Fruit fly (Drosophila melanogaster) whole organism, embryonic: Measurements from ENCODE around the gene CG15922.
A peak's percentile ranks its signal among the peaks of the same experiment; 100 is the strongest.

Source experiments
- CG12236 ChIP-seq: fragments of 200-800 bp; sonication (Bioruptor generic); optimal IDR thresholded peaks from 2 replicates; lab custom pipeline; 2016; ENCODE audit warnings: missing biosample characterization, missing genetic modification characterization
- CG13624 ChIP-seq: fragments of 200-800 bp; sonication (Bioruptor generic); optimal IDR thresholded peaks from 2 replicates; lab custom pipeline; 2016; ENCODE audit warnings: missing biosample characterization, missing genetic modification characterization
- CG15696 ChIP-seq: fragments of 200-800 bp; sonication (Bioruptor generic); optimal IDR thresholded peaks from 2 replicates; lab custom pipeline; 2019; ENCODE audit warnings: missing biosample characterization, mild to moderate bottlenecking, missing genetic modification characterization, moderate library complexity
- CG17568 ChIP-seq: fragments of 200-800 bp; sonication (Bioruptor generic); optimal IDR thresholded peaks from 2 replicates; lab custom pipeline; 2018; ENCODE audit warnings: missing biosample characterization, mild to moderate bottlenecking, missing genetic modification characterization, moderate library complexity
- CG1792 ChIP-seq: fragments of 200-800 bp; sonication (Bioruptor generic); optimal IDR thresholded peaks from 2 replicates; lab custom pipeline; 2016; ENCODE audit warnings: missing biosample characterization, missing genetic modification characterization
- CG18764 ChIP-seq: fragments of 200-800 bp; sonication (Bioruptor generic); optimal IDR thresholded peaks from 3 replicates; lab custom pipeline; 2016; ENCODE audit warnings: missing biosample characterization, missing genetic modification characterization
- CG32532 ChIP-seq: fragments of 200-800 bp; sonication (Bioruptor generic); IDR thresholded peaks from 2 replicates; pipeline ENCODE4 v1.3.6; 2022; ENCODE audit warnings: missing biosample characterization, missing genetic modification characterization
- CG32772 ChIP-seq: fragments of 200-800 bp; sonication (Bioruptor generic); IDR thresholded peaks from 2 replicates; pipeline ENCODE4 v1.3.6; 2022; ENCODE audit warnings: missing biosample characterization, missing genetic modification characterization
- CG34422 ChIP-seq: fragments of 200-800 bp; sonication (Bioruptor generic); IDR thresholded peaks from 3 replicates; pipeline ENCODE4 v1.3.6; 2022; ENCODE audit warnings: missing biosample characterization, missing genetic modification characterization
- CG3847 ChIP-seq: fragments of 200-800 bp; sonication (Bioruptor generic); IDR thresholded peaks from 2 replicates; pipeline ENCODE4 v1.3.6; 2022; ENCODE audit warnings: missing biosample characterization, missing genetic modification characterization
- CG5180 ChIP-seq: fragments of 200-800 bp; sonication (Bioruptor generic); optimal IDR thresholded peaks from 3 replicates; lab custom pipeline; 2017; ENCODE audit warnings: missing biosample characterization, missing genetic modification characterization, mild to moderate bottlenecking, moderate library complexity, missing genetic modification reagents
- CG6175 ChIP-seq: fragments of 200-800 bp; sonication (Bioruptor generic); IDR thresholded peaks from 3 replicates; pipeline ENCODE4 v1.3.6; 2022; ENCODE audit warnings: missing biosample characterization, missing genetic modification characterization
- CG6254 ChIP-seq: fragments of 200-800 bp; sonication (Bioruptor generic); optimal IDR thresholded peaks from 3 replicates; lab custom pipeline; 2017; ENCODE audit warnings: mild to moderate bottlenecking, missing biosample characterization, missing genetic modification reagents, missing genetic modification characterization
- CG6654 ChIP-seq: fragments of 200-800 bp; sonication (Bioruptor generic); optimal IDR thresholded peaks from 2 replicates; lab custom pipeline; 2017; ENCODE audit warnings: missing biosample characterization, mild to moderate bottlenecking, missing genetic modification characterization
- CG7357 ChIP-seq: fragments of 200-800 bp; sonication (Bioruptor generic); IDR thresholded peaks from 3 replicates; pipeline ENCODE4 v1.3.6; 2022; ENCODE audit warnings: missing biosample characterization, missing genetic modification characterization
- CG8924 ChIP-seq: fragments of 200-800 bp; optimal IDR thresholded peaks from 3 replicates; lab custom pipeline; 2019; ENCODE audit warnings: missing biosample characterization, mild to moderate bottlenecking, missing genetic modification characterization, moderate library complexity
- CG9727 ChIP-seq: fragments of 200-800 bp; sonication (Bioruptor generic); optimal IDR thresholded peaks from 3 replicates; lab custom pipeline; 2017; ENCODE audit warnings: missing biosample characterization, mild to moderate bottlenecking, missing genetic modification characterization
- CG9817 ChIP-seq: fragments of 200-800 bp; sonication (Bioruptor generic); optimal IDR thresholded peaks from 2 replicates; lab custom pipeline; 2018; ENCODE audit warnings: missing biosample characterization, mild to moderate bottlenecking, missing genetic modification characterization, moderate library complexity
- Camta ChIP-seq: fragments of 200-800 bp; sonication (Bioruptor generic); optimal IDR thresholded peaks from 2 replicates; lab custom pipeline; 2016; ENCODE audit warnings: missing biosample characterization, missing genetic modification characterization
- Chrac-16 ChIP-seq: fragments of 200-800 bp; sonication (Bioruptor generic); optimal IDR thresholded peaks from 3 replicates; lab custom pipeline; 2016; ENCODE audit warnings: missing biosample characterization, missing genetic modification characterization
- ERR ChIP-seq: fragments of 200-800 bp; sonication (Bioruptor generic); optimal IDR thresholded peaks from 2 replicates; lab custom pipeline; 2016; ENCODE audit warnings: missing biosample characterization, missing genetic modification characterization
- HLH4C ChIP-seq: fragments of 200-800 bp; sonication (Bioruptor generic); IDR thresholded peaks from 3 replicates; pipeline ENCODE4 v1.3.6; 2022; ENCODE audit warnings: missing biosample characterization, missing genetic modification characterization; ENCODE audit not compliant: partially characterized antibody
- HLH54F ChIP-seq: fragments of 200-800 bp; sonication (Bioruptor generic); optimal IDR thresholded peaks from 3 replicates; lab custom pipeline; 2016; ENCODE audit warnings: missing biosample characterization, missing genetic modification characterization
- HLHmδ ChIP-seq: fragments of 200-800 bp; sonication (Bioruptor generic); optimal IDR thresholded peaks from 2 replicates; lab custom pipeline; 2018; ENCODE audit warnings: missing biosample characterization, mild to moderate bottlenecking, missing genetic modification characterization, moderate library complexity
- Jarid2 ChIP-seq: fragments of 200-800 bp; sonication (Bioruptor generic); optimal IDR thresholded peaks from 3 replicates; lab custom pipeline; 2017; ENCODE audit warnings: mild to moderate bottlenecking, missing biosample characterization, missing genetic modification reagents, missing genetic modification characterization
- Med ChIP-seq: fragments of 200-800 bp; sonication (Bioruptor generic); peaks from one replicate; lab custom pipeline; 2016; ENCODE audit warnings: missing biosample characterization, missing genetic modification characterization, mild to moderate bottlenecking, inconsistent platforms, moderate library complexity
- cg ChIP-seq: fragments of 200-800 bp; sonication (Bioruptor generic); optimal IDR thresholded peaks from 3 replicates; lab custom pipeline; 2019; ENCODE audit warnings: missing biosample characterization, mild to moderate bottlenecking, missing genetic modification characterization, moderate library complexity
- chm ChIP-seq: fragments of 200-800 bp; sonication (Bioruptor generic); IDR thresholded peaks from 2 replicates; pipeline ENCODE4 v1.3.6; 2022; ENCODE audit warnings: missing biosample characterization, missing genetic modification characterization
- crp ChIP-seq, 2 experiments: fragments of 200-800 bp; sonication (Bioruptor generic); optimal IDR thresholded peaks; 2 replicates in 1 of 2; 3 replicates in 1 of 2; lab custom pipeline; 2017; ENCODE audit warnings: missing biosample characterization in 2 of 2, missing genetic modification characterization in 2 of 2, mild to moderate bottlenecking in 1 of 2, moderate library complexity in 1 of 2
- dysf ChIP-seq: fragments of 200-800 bp; sonication (Bioruptor generic); IDR thresholded peaks from 3 replicates; pipeline ENCODE4 v1.3.6; 2022; ENCODE audit warnings: missing biosample characterization, missing genetic modification characterization
- fd64A ChIP-seq: fragments of 200-800 bp; sonication (Bioruptor generic); optimal IDR thresholded peaks from 3 replicates; lab custom pipeline; 2018; ENCODE audit warnings: missing biosample characterization, mild to moderate bottlenecking, missing genetic modification characterization
- fru ChIP-seq: fragments of >200 bp; optimal IDR thresholded peaks from 2 replicates; lab custom pipeline; 2017
- fu2 ChIP-seq: fragments of 200-800 bp; sonication (Bioruptor generic); optimal IDR thresholded peaks from 2 replicates; lab custom pipeline; 2016; ENCODE audit warnings: missing biosample characterization, missing genetic modification characterization
- gce ChIP-seq: fragments of 200-800 bp; sonication (Bioruptor generic); IDR thresholded peaks from 3 replicates; pipeline ENCODE4 v1.3.6; 2022; ENCODE audit warnings: missing biosample characterization, missing genetic modification characterization
- gcm ChIP-seq: fragments of 200-800 bp; sonication (Bioruptor generic); optimal IDR thresholded peaks from 2 replicates; lab custom pipeline; 2019; ENCODE audit warnings: missing biosample characterization, mild to moderate bottlenecking, missing genetic modification characterization, moderate library complexity
- gfzf ChIP-seq: fragments of 200-800 bp; sonication (Bioruptor generic); optimal IDR thresholded peaks from 2 replicates; lab custom pipeline; 2016; ENCODE audit warnings: missing biosample characterization, mild to moderate bottlenecking, missing genetic modification characterization, moderate library complexity
- gt ChIP-seq: fragments of 200-800 bp; sonication (Bioruptor generic); IDR thresholded peaks from 2 replicates; pipeline ENCODE4 v1.3.6; 2022; ENCODE audit warnings: missing biosample characterization, missing genetic modification characterization
- inv ChIP-seq: fragments of 200-800 bp; sonication (Bioruptor generic); IDR thresholded peaks from 2 replicates; pipeline ENCODE4 v1.3.6; 2022; ENCODE audit warnings: missing biosample characterization, missing genetic modification characterization; ENCODE audit not compliant: partially characterized antibody
- lab ChIP-seq: fragments of 200-800 bp; sonication (Bioruptor generic); optimal IDR thresholded peaks from 3 replicates; lab custom pipeline; 2017; ENCODE audit warnings: missing biosample characterization, missing genetic modification characterization, mild to moderate bottlenecking, moderate library complexity, missing genetic modification reagents
- luna ChIP-seq: fragments of 200-800 bp; sonication (Bioruptor generic); optimal IDR thresholded peaks from 2 replicates; lab custom pipeline; 2016; ENCODE audit warnings: missing biosample characterization, missing genetic modification characterization
- nmo ChIP-seq: fragments of 200-800 bp; sonication (Bioruptor generic); optimal IDR thresholded peaks from 2 replicates; lab custom pipeline; 2018; ENCODE audit warnings: missing biosample characterization, mild to moderate bottlenecking, missing genetic modification characterization, moderate library complexity
- org-1 ChIP-seq: fragments of 200-800 bp; sonication (Bioruptor generic); optimal IDR thresholded peaks from 2 replicates; lab custom pipeline; 2017; ENCODE audit warnings: missing biosample characterization, missing genetic modification characterization
- otp ChIP-seq: fragments of 200-800 bp; sonication (Bioruptor generic); IDR thresholded peaks from 3 replicates; pipeline ENCODE4, ENCODE4 v1.3.6; 2022; ENCODE audit warnings: missing biosample characterization, missing genetic modification characterization
- pan ChIP-seq, 4 experiments: fragments of >200 bp in 3 of 4; fragments of 200-800 bp in 1 of 4; sonication (Bioruptor generic) in 1 of 4; optimal IDR thresholded peaks in 3 of 4; IDR thresholded peaks in 1 of 4; 2 replicates each; pipeline versions ENCODE4 v1.3.6 to Lab custom; 2017 to 2022; ENCODE audit warnings: missing biosample characterization in 2 of 4, missing genetic modification characterization in 2 of 4, mixed read lengths in 1 of 4
- slp2 ChIP-seq: fragments of 200-800 bp; sonication (Bioruptor generic); optimal IDR thresholded peaks from 2 replicates; lab custom pipeline; 2016; ENCODE audit warnings: missing biosample characterization, missing genetic modification characterization
- sna ChIP-seq: fragments of 200-800 bp; sonication (Bioruptor generic); IDR thresholded peaks from 2 replicates; pipeline ENCODE4 v1.3.6; 2022; ENCODE audit warnings: missing biosample characterization, missing genetic modification characterization; ENCODE audit not compliant: partially characterized antibody
- unc-4 ChIP-seq: fragments of 200-800 bp; sonication (Bioruptor generic); IDR thresholded peaks from 2 replicates; pipeline ENCODE4 v1.3.6; 2022; ENCODE audit warnings: missing biosample characterization, missing genetic modification characterization; ENCODE audit not compliant: partially characterized antibody
- zfh1 ChIP-seq: fragments of 200-800 bp; sonication (Bioruptor generic); IDR thresholded peaks from 3 replicates; pipeline ENCODE4 v1.3.6; 2022; ENCODE audit warnings: missing biosample characterization, missing genetic modification characterization

The CG15922 gene

DNA sequence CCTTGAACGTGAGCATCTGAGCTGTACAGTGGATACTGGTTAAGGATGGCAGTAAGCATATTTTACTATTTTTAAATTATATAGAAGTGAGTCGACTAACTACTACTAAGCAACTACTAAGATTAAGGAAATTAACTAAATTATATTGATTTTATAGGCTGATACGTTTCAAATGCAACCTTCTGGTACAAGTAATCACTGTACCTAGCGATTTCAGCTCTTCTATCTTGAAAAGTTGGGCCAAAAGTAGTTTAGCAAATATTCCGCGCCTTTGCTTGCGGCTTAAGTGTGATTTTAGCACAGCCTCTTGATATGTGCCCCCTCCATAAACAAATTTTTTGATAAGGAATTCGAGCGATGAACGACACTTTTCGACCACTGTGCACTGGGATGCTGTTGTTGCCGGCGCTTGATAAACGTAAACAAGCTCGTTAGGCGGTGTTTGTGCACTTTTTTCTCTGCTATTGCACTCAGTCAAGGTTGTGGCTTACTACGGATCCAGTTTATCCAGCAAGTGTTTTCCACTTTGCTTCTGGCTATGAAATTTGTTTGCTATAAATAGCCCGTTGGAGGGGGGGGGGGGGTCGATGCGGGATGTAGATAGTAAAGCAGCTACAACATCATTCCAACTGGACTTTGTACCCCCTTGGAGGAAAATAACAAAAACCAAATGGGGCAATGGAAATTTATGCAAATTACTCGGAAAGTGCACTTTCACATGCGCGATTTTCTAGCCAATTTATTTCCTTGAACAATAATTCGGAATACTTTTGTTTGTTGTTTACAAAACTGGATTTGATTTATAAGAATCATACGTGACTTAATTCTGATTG lies 3.6 kb downstream of the CG15922 start:
- TF ChIP-seq CG17568 (GFP tag; lab: Kevin White, UChicago): no peak
- TF ChIP-seq CG34422: peak; percentile 78
- TF ChIP-seq CG6254 (GFP tag; lab: Kevin White, UChicago): peak; percentile 29
- peak; percentile 55; the same call in 2 of the 3 replicates for TF ChIP-seq otp (GFP tag; lab: Robert Waterston, UW)
- TF ChIP-seq CG6654: peak; percentile 28
- TF ChIP-seq zfh1 (GFP tag; lab: Robert Waterston, UW): peak; percentile 68
- peak; percentile 11 for TF ChIP-seq CG15696 (tag; lab: Kevin White, UChicago)
- TF ChIP-seq CG9727 (GFP tag; lab: Kevin White, UChicago): peak; percentile 67
- peak; percentile 35 for TF ChIP-seq CG9817 (tag; lab: Kevin White, UChicago)
- TF ChIP-seq gt (GFP tag; lab: Robert Waterston, UW): 0 out of 2 replicates have a peak, but pooled peaks have one; percentile 20
- TF ChIP-seq CG3847: peak; percentile 63
- TF ChIP-seq Med (GFP tag; lab: Kevin White, UChicago): peak; percentile 88
- TF ChIP-seq CG12236 (GFP tag; lab: Kevin White, UChicago): no peak
- peak; percentile 64 for TF ChIP-seq nmo (GFP tag; lab: Kevin White, UChicago)
- no peak for TF ChIP-seq fru (lab: Kevin White, UChicago)
- peak; percentile 87 for TF ChIP-seq lab (GFP tag; lab: Kevin White, UChicago)
- TF ChIP-seq crp (GFP tag; optimal IDR thresholded peaks at IDR 0.05; lab: Kevin White, UChicago): no peak
- peak; percentile 36 for TF ChIP-seq HLH54F (GFP tag; lab: Kevin White, UChicago)
- TF ChIP-seq Chrac-16 (GFP tag; lab: Kevin White, UChicago): peak; percentile 55
- peak; percentile 1 for TF ChIP-seq slp2 (GFP tag; lab: Kevin White, UChicago)
- TF ChIP-seq chm (GFP tag; lab: Robert Waterston, UW): peak; percentile 53; the same call in 1 of the 2 replicates
- no peak for TF ChIP-seq cg (GFP tag; lab: Kevin White, UChicago)
- TF ChIP-seq CG8924: peak; percentile 74
- peak; percentile 62; the same call in 1 of the 3 replicates for TF ChIP-seq CG6175 (GFP tag; lab: Robert Waterston, UW)
- peak; percentile 76 for TF ChIP-seq CG7357 (GFP tag; lab: Robert Waterston, UW)
- peak; percentile 86 for TF ChIP-seq dysf (GFP tag; lab: Robert Waterston, UW)
- peak; percentile 4 for TF ChIP-seq CG1792
- no peak for TF ChIP-seq HLH4C (GFP tag; lab: Robert Waterston, UW)
- TF ChIP-seq pan (optimal IDR thresholded peaks at IDR 0.05; lab: Kevin White, UChicago): no peak
- TF ChIP-seq pan (GFP tag; optimal IDR thresholded peaks at IDR 0.05 in 1 of 2, IDR thresholded peaks at IDR 0.05 in 1 of 2): peak in 1 of 2 experiments; percentile 80
- no peak for TF ChIP-seq luna (GFP tag; lab: Kevin White, UChicago)
- TF ChIP-seq HLHmδ: no peak
- no peak for TF ChIP-seq gcm (GFP tag; lab: Kevin White, UChicago)
- no peak for TF ChIP-seq unc-4 (GFP tag; lab: Robert Waterston, UW)
- peak; percentile 7 for TF ChIP-seq fu2 (GFP tag; lab: Kevin White, UChicago)
- TF ChIP-seq sna: no peak
- no peak for TF ChIP-seq gfzf (GFP tag; lab: Kevin White, UChicago)
- TF ChIP-seq CG5180 (GFP tag; lab: Kevin White, UChicago): no peak
- peak; percentile 92 for TF ChIP-seq CG32532 (GFP tag; lab: Robert Waterston, UW)
- peak; percentile 8 for TF ChIP-seq Jarid2
- peak; percentile 27 for TF ChIP-seq CG18764
- no peak for TF ChIP-seq Camta
- peak; percentile 69 for TF ChIP-seq CG32772 (GFP tag; lab: Robert Waterston, UW)
- TF ChIP-seq fd64A (GFP tag; lab: Kevin White, UChicago): no peak
- TF ChIP-seq gce (GFP tag; lab: Robert Waterston, UW): 0 out of 3 replicates have a peak, but pooled peaks have one; percentile 24
- TF ChIP-seq org-1 (GFP tag; lab: Kevin White, UChicago): peak; percentile 43
- TF ChIP-seq inv (GFP tag; lab: Robert Waterston, UW): no peak
- peak; percentile 54 for TF ChIP-seq CG13624 (GFP tag; lab: Kevin White, UChicago)
- TF ChIP-seq ERR (GFP tag; lab: Kevin White, UChicago): peak; percentile 7
